Fruit fly (Drosophila melanogaster) whole organism, embryonic: ENCODE data around the gene Npc2a.

Experiments
- CG8478 ChIP-seq: fragments of >200 bp; optimal IDR thresholded peaks from 2 replicates; lab custom pipeline; 2018
- Rx ChIP-seq: fragments of 200-800 bp; sonication (Bioruptor generic); IDR thresholded peaks from 2 replicates; pipeline ENCODE4 v1.3.6; 2022; ENCODE audit warnings: missing biosample characterization, missing genetic modification characterization
- Sox102F ChIP-seq: fragments of 200-800 bp; sonication (Bioruptor generic); optimal IDR thresholded peaks from 2 replicates; lab custom pipeline; 2018; ENCODE audit warnings: missing biosample characterization, mild to moderate bottlenecking, missing genetic modification characterization, moderate library complexity
- seq ChIP-seq: fragments of 200-800 bp; sonication (Bioruptor generic); IDR thresholded peaks from 2 replicates; pipeline ENCODE4 v1.3.6; 2022; ENCODE audit warnings: missing biosample characterization, missing genetic modification characterization
- usp ChIP-seq: fragments of >200 bp; optimal IDR thresholded peaks from 2 replicates; lab custom pipeline; 2017; ENCODE audit warnings: missing biosample characterization, missing genetic modification characterization

dm6 chr2L:2032076-2032475 lies 44.0 kb downstream of the Npc2a start:
- TF ChIP-seq Sox102F (GFP tag; lab: Kevin White, UChicago) (peak; percentile 5), Rx (GFP tag; lab: Robert Waterston, UW) (no peak), seq (GFP tag; lab: Robert Waterston, UW) (no peak), usp (GFP tag; lab: Kevin White, UChicago) (no peak), CG8478 (no peak)
